Fruit fly (Drosophila melanogaster) whole organism, embryonic: Measurements from ENCODE around the gene Fer3HCH.
A peak's percentile ranks its signal among the peaks of the same experiment; 100 is the strongest.

Experiments
- Aef1 ChIP-seq: fragments of 200-800 bp; sonication (Bioruptor generic); IDR thresholded peaks from 3 replicates; pipeline ENCODE4 v1.3.6; 2022; ENCODE audit warnings: missing biosample characterization, missing genetic modification characterization
- Antp ChIP-seq: fragments of 200-800 bp; sonication (Bioruptor generic); optimal IDR thresholded peaks from 3 replicates; lab custom pipeline; 2016; ENCODE audit warnings: missing biosample characterization, missing genetic modification characterization
- CG14050 ChIP-seq: fragments of 200-800 bp; sonication (Bioruptor generic); IDR thresholded peaks from 3 replicates; pipeline ENCODE4 v1.3.6; 2022; ENCODE audit warnings: missing biosample characterization, missing genetic modification characterization
- CG15269 ChIP-seq: fragments of 200-800 bp; sonication (Bioruptor generic); optimal IDR thresholded peaks from 2 replicates; lab custom pipeline; 2018; ENCODE audit warnings: missing biosample characterization, mild to moderate bottlenecking, missing genetic modification characterization, moderate library complexity
- CG15601 ChIP-seq: fragments of 200-800 bp; sonication (Bioruptor generic); optimal IDR thresholded peaks from 3 replicates; lab custom pipeline; 2019; ENCODE audit warnings: missing biosample characterization, mild to moderate bottlenecking, missing genetic modification characterization, moderate library complexity
- CG1602 ChIP-seq: fragments of 200-800 bp; sonication (Bioruptor generic); optimal IDR thresholded peaks from 3 replicates; lab custom pipeline; 2016; ENCODE audit warnings: missing biosample characterization, missing genetic modification characterization
- CG16815 ChIP-seq: fragments of 200-800 bp; sonication (Bioruptor generic); optimal IDR thresholded peaks from 3 replicates; lab custom pipeline; 2017; ENCODE audit warnings: missing biosample characterization, mild to moderate bottlenecking, missing genetic modification characterization
- CG17328 ChIP-seq: fragments of 200-800 bp; sonication (Bioruptor generic); IDR thresholded peaks from 2 replicates; pipeline ENCODE4 v1.3.6; 2022; ENCODE audit warnings: missing biosample characterization, missing genetic modification characterization
- CG18011 ChIP-seq: fragments of 200-800 bp; sonication (Bioruptor generic); optimal IDR thresholded peaks from 2 replicates; lab custom pipeline; 2017; ENCODE audit warnings: missing biosample characterization, missing genetic modification characterization, mild to moderate bottlenecking, moderate library complexity, missing genotype
- CG3163 ChIP-seq: fragments of 200-800 bp; sonication (Bioruptor generic); optimal IDR thresholded peaks from 3 replicates; lab custom pipeline; 2016; ENCODE audit warnings: missing biosample characterization, missing genetic modification characterization
- CG34224 ChIP-seq: fragments of 200-800 bp; sonication (Bioruptor generic); IDR thresholded peaks from 3 replicates; pipeline ENCODE4 v1.3.6; 2022; ENCODE audit warnings: missing biosample characterization, missing genetic modification characterization; ENCODE audit not compliant: partially characterized antibody
- CG3726 ChIP-seq: fragments of 200-800 bp; sonication (Bioruptor generic); IDR thresholded peaks from 3 replicates; pipeline ENCODE4, ENCODE4 v1.3.6; 2022; ENCODE audit warnings: missing biosample characterization, missing genetic modification characterization
- CG4707 ChIP-seq: fragments of 200-800 bp; sonication (Bioruptor generic); optimal IDR thresholded peaks from 2 replicates; lab custom pipeline; 2018; ENCODE audit warnings: missing biosample characterization, mild to moderate bottlenecking, missing genetic modification characterization, moderate library complexity
- CG6254 ChIP-seq: fragments of 200-800 bp; sonication (Bioruptor generic); optimal IDR thresholded peaks from 3 replicates; lab custom pipeline; 2017; ENCODE audit warnings: mild to moderate bottlenecking, missing biosample characterization, missing genetic modification reagents, missing genetic modification characterization
- CG6765 ChIP-seq: fragments of 200-800 bp; sonication (Bioruptor generic); optimal IDR thresholded peaks from 3 replicates; lab custom pipeline; 2017; ENCODE audit warnings: missing biosample characterization, mild to moderate bottlenecking, missing genetic modification characterization
- CG6813 ChIP-seq: fragments of 200-800 bp; sonication (Bioruptor generic); optimal IDR thresholded peaks from 2 replicates; lab custom pipeline; 2017; ENCODE audit warnings: missing biosample characterization, missing genetic modification characterization, mild to moderate bottlenecking, moderate library complexity, missing genetic modification reagents
- CG7357 ChIP-seq: fragments of 200-800 bp; sonication (Bioruptor generic); IDR thresholded peaks from 3 replicates; pipeline ENCODE4 v1.3.6; 2022; ENCODE audit warnings: missing biosample characterization, missing genetic modification characterization
- CG7839 ChIP-seq: fragments of 200-800 bp; sonication (Bioruptor generic); optimal IDR thresholded peaks from 3 replicates; lab custom pipeline; 2018; ENCODE audit warnings: missing biosample characterization, mild to moderate bottlenecking, missing genetic modification characterization, moderate library complexity
- CG9437 ChIP-seq: fragments of 200-800 bp; sonication (Bioruptor generic); optimal IDR thresholded peaks from 2 replicates; lab custom pipeline; 2018; ENCODE audit warnings: missing biosample characterization, mild to moderate bottlenecking, missing genetic modification characterization
- CG9932 ChIP-seq: fragments of 200-800 bp; sonication (Bioruptor generic); IDR thresholded peaks from 2 replicates; pipeline ENCODE4 v1.3.6; 2022; ENCODE audit warnings: missing biosample characterization, missing genetic modification characterization
- D ChIP-seq, 2 experiments: fragments of 200-800 bp in 1 of 2; fragments of >200 bp in 1 of 2; sonication (Bioruptor generic) in 1 of 2; optimal IDR thresholded peaks; 2 replicates in 1 of 2; 3 replicates in 1 of 2; lab custom pipeline; 2017; ENCODE audit warnings: mild to moderate bottlenecking in 1 of 2, missing biosample characterization in 1 of 2, missing genetic modification characterization in 1 of 2, missing genetic modification reagents in 1 of 2
- Dip3 ChIP-seq: fragments of 200-800 bp; sonication (Bioruptor generic); optimal IDR thresholded peaks from 3 replicates; lab custom pipeline; 2016; ENCODE audit warnings: missing biosample characterization, missing genetic modification characterization
- Dll ChIP-seq: fragments of 200-800 bp; sonication (Bioruptor generic); IDR thresholded peaks from 4 replicates; pipeline ENCODE4 v1.3.6; 2022; ENCODE audit warnings: missing biosample characterization, missing genetic modification characterization; ENCODE audit not compliant: partially characterized antibody
- Fer3 ChIP-seq: fragments of 200-800 bp; sonication (Bioruptor generic); optimal IDR thresholded peaks from 2 replicates; lab custom pipeline; 2018; ENCODE audit warnings: missing biosample characterization, mild to moderate bottlenecking, missing genetic modification characterization, moderate library complexity
- HLH4C ChIP-seq: fragments of 200-800 bp; sonication (Bioruptor generic); IDR thresholded peaks from 3 replicates; pipeline ENCODE4 v1.3.6; 2022; ENCODE audit warnings: missing biosample characterization, missing genetic modification characterization; ENCODE audit not compliant: partially characterized antibody
- Hmx ChIP-seq: fragments of 200-800 bp; sonication (Bioruptor generic); optimal IDR thresholded peaks from 2 replicates; lab custom pipeline; 2016; ENCODE audit warnings: missing biosample characterization, missing genetic modification characterization
- Lhr ChIP-seq: fragments of 200-800 bp; sonication (Bioruptor generic); optimal IDR thresholded peaks from 3 replicates; lab custom pipeline; 2017; ENCODE audit warnings: mild to moderate bottlenecking, missing biosample characterization, missing genetic modification reagents, missing genetic modification characterization
- Lim3 ChIP-seq: fragments of 200-800 bp; sonication (Bioruptor generic); IDR thresholded peaks from 2 replicates; pipeline ENCODE4 v1.3.6; 2022; ENCODE audit warnings: missing biosample characterization, missing genetic modification characterization
- MESR4 ChIP-seq: fragments of 200-800 bp; sonication (Bioruptor generic); optimal IDR thresholded peaks from 2 replicates; lab custom pipeline; 2018; ENCODE audit warnings: missing biosample characterization, mild to moderate bottlenecking, missing genetic modification characterization, moderate library complexity
- Mad ChIP-seq: fragments of 200-800 bp; sonication (Bioruptor generic); optimal IDR thresholded peaks from 2 replicates; lab custom pipeline; 2016; ENCODE audit warnings: missing biosample characterization, missing genetic modification characterization
- Poxn ChIP-seq: fragments of 200-800 bp; sonication (Bioruptor generic); IDR thresholded peaks from 2 replicates; pipeline ENCODE4 v1.3.6; 2022; ENCODE audit warnings: missing biosample characterization, missing genetic modification characterization
- Side ChIP-seq: fragments of 200-800 bp; sonication (Bioruptor generic); optimal IDR thresholded peaks from 2 replicates; lab custom pipeline; 2016; ENCODE audit warnings: missing biosample characterization, missing genetic modification characterization
- ato ChIP-seq: fragments of 200-800 bp; sonication (Bioruptor generic); IDR thresholded peaks from 2 replicates; pipeline ENCODE4 v1.3.6; 2022; ENCODE audit warnings: missing biosample characterization, missing genetic modification characterization; ENCODE audit not compliant: partially characterized antibody
- crc ChIP-seq: fragments of 200-800 bp; sonication (Bioruptor generic); optimal IDR thresholded peaks from 2 replicates; lab custom pipeline; 2016; ENCODE audit warnings: missing biosample characterization, missing genetic modification characterization
- dan ChIP-seq: fragments of 200-800 bp; sonication (Bioruptor generic); IDR thresholded peaks from 2 replicates; pipeline ENCODE4 v1.3.6; 2022; ENCODE audit warnings: missing biosample characterization, missing genetic modification characterization
- ems ChIP-seq: fragments of 200-800 bp; sonication (Bioruptor generic); optimal IDR thresholded peaks from 3 replicates; lab custom pipeline; 2016; ENCODE audit warnings: missing biosample characterization, missing genetic modification characterization
- gem ChIP-seq: fragments of 200-800 bp; sonication (Bioruptor generic); optimal IDR thresholded peaks from 2 replicates; lab custom pipeline; 2019; ENCODE audit warnings: missing biosample characterization, mild to moderate bottlenecking, missing genetic modification characterization, moderate library complexity
- gro ChIP-seq: fragments of 200-800 bp; sonication (Bioruptor generic); optimal IDR thresholded peaks from 2 replicates; lab custom pipeline; 2016; ENCODE audit warnings: missing biosample characterization, missing genetic modification characterization
- gsb ChIP-seq: fragments of 200-800 bp; sonication (Bioruptor generic); IDR thresholded peaks from 2 replicates; pipeline ENCODE4 v1.3.6; 2022; ENCODE audit warnings: missing biosample characterization, missing genetic modification characterization
- insv ChIP-seq, 2 experiments: fragments of 200-800 bp; sonication (Bioruptor generic); optimal IDR thresholded peaks; 3 replicates each; lab custom pipeline; 2016 to 2018; ENCODE audit warnings: missing biosample characterization in 2 of 2, missing genetic modification characterization in 2 of 2
- kni ChIP-seq: fragments of 200-800 bp; sonication (Bioruptor generic); optimal IDR thresholded peaks from 3 replicates; lab custom pipeline; 2017; ENCODE audit warnings: mild to moderate bottlenecking, missing biosample characterization, missing genetic modification reagents, missing genetic modification characterization
- lbe ChIP-seq: fragments of 200-800 bp; sonication (Bioruptor generic); optimal IDR thresholded peaks from 2 replicates; lab custom pipeline; 2016; ENCODE audit warnings: missing biosample characterization, mild to moderate bottlenecking, missing genetic modification characterization
- lilli ChIP-seq: fragments of 200-800 bp; sonication (Bioruptor generic); optimal IDR thresholded peaks from 3 replicates; lab custom pipeline; 2016; ENCODE audit warnings: missing biosample characterization, missing genetic modification characterization
- pzg ChIP-seq: fragments of 200-800 bp; sonication (Bioruptor generic); optimal IDR thresholded peaks from 3 replicates; lab custom pipeline; 2018; ENCODE audit warnings: missing biosample characterization, mild to moderate bottlenecking, missing genetic modification characterization, moderate library complexity
- ro ChIP-seq: fragments of 200-800 bp; sonication (Bioruptor generic); IDR thresholded peaks from 2 replicates; pipeline ENCODE4 v1.3.6; 2022; ENCODE audit warnings: missing biosample characterization, missing genetic modification characterization
- stc ChIP-seq: fragments of 200-800 bp; sonication (Bioruptor generic); IDR thresholded peaks from 2 replicates; pipeline ENCODE4 v1.3.6; 2022; ENCODE audit warnings: missing biosample characterization, missing genetic modification characterization
- unc-4 ChIP-seq: fragments of 200-800 bp; sonication (Bioruptor generic); IDR thresholded peaks from 2 replicates; pipeline ENCODE4 v1.3.6; 2022; ENCODE audit warnings: missing biosample characterization, missing genetic modification characterization; ENCODE audit not compliant: partially characterized antibody
- vfl ChIP-seq: fragments of 200-800 bp; sonication (Bioruptor generic); optimal IDR thresholded peaks from 2 replicates; lab custom pipeline; 2016; ENCODE audit warnings: missing biosample characterization, missing genetic modification characterization
- wdn ChIP-seq: fragments of 200-800 bp; sonication (Bioruptor generic); IDR thresholded peaks from 2 replicates; pipeline ENCODE4 v1.3.6; 2022; ENCODE audit warnings: missing biosample characterization, missing genetic modification characterization
- wek ChIP-seq: fragments of 200-800 bp; sonication (Bioruptor generic); optimal IDR thresholded peaks from 3 replicates; lab custom pipeline; 2018; ENCODE audit warnings: missing biosample characterization, mild to moderate bottlenecking, missing genetic modification characterization, moderate library complexity

Gene Fer3HCH

dm6 chrX:13087333-13087828, 20.6 kb downstream of the Fer3HCH start (continued):
- TF ChIP-seq D (optimal IDR thresholded peaks at IDR 0.05; lab: Kevin White, UChicago) (no peak), D (GFP tag; optimal IDR thresholded peaks at IDR 0.05; lab: Kevin White, UChicago) (no peak), Hmx (GFP tag; lab: Kevin White, UChicago) (no peak), Poxn (GFP tag; lab: Robert Waterston, UW) (no peak), MESR4 (GFP tag; lab: Kevin White, UChicago) (no peak), stc (GFP tag; lab: Robert Waterston, UW) (no peak), ems (GFP tag; lab: Kevin White, UChicago) (no peak), CG14050 (GFP tag; lab: Robert Waterston, UW) (no peak), gro (peak; percentile 51), CG6254 (GFP tag; lab: Kevin White, UChicago) (no peak), Mad (GFP tag; lab: Kevin White, UChicago) (no peak), wdn (no peak), unc-4 (GFP tag; lab: Robert Waterston, UW) (no peak), wek (no peak), Aef1 (GFP tag; lab: Robert Waterston, UW) (peak; percentile 51; the same call in 2 of the 3 replicates), lbe (GFP tag; lab: Kevin White, UChicago) (peak; percentile 2), CG18011 (GFP tag; lab: Kevin White, UChicago) (no peak), ro (no peak), gem (tag; lab: Kevin White, UChicago) (no peak), CG15601 (tag; lab: Kevin White, UChicago) (no peak), Dll (no peak), Fer3 (tag; lab: Kevin White, UChicago) (peak; percentile 18), CG3726 (GFP tag; lab: Robert Waterston, UW) (no peak), CG9932 (GFP tag; lab: Robert Waterston, UW) (no peak; the same call in none of the 2 replicates), CG4707 (GFP tag; lab: Kevin White, UChicago) (peak; percentile 48), insv (GFP tag; optimal IDR thresholded peaks at IDR 0.05; lab: Kevin White, UChicago) (peak in 1 of 2 experiments; percentile 7), CG15269 (tag; lab: Kevin White, UChicago) (no peak), CG16815 (no peak), Antp (no peak), CG34224 (GFP tag; lab: Robert Waterston, UW) (no peak; the same call in 2 of the 3 replicates), crc (GFP tag; lab: Kevin White, UChicago) (no peak), Side (GFP tag; lab: Kevin White, UChicago) (no peak), CG9437 (GFP tag; lab: Kevin White, UChicago) (no peak), CG1602 (no peak), CG17328 (GFP tag; lab: Robert Waterston, UW) (no peak), dan (no peak), Dip3 (GFP tag; lab: Kevin White, UChicago) (no peak), Lhr (GFP tag; lab: Kevin White, UChicago) (no peak), HLH4C (GFP tag; lab: Robert Waterston, UW) (no peak), CG7357 (GFP tag; lab: Robert Waterston, UW) (no peak), CG3163 (no peak), CG6765 (peak; percentile 33), CG6813 (GFP tag; lab: Kevin White, UChicago) (no peak), ato (no peak), lilli (no peak), Lim3 (GFP tag; lab: Robert Waterston, UW) (no peak), CG7839 (no peak), kni (GFP tag; lab: Kevin White, UChicago) (no peak), pzg (GFP tag; lab: Kevin White, UChicago) (no peak), vfl (GFP tag; lab: Kevin White, UChicago) (no peak), gsb (no peak)
